Worm (Caenorhabditis elegans): ENCODE data around the gene C33D3.5.

ce11 chrX:10524483-10524948 is 33.4 kb downstream of the C33D3.5 start, which contains the start of the genes mboa-7 and git-1:
- no peak for TF ChIP-seq dao-5 (tag; optimal IDR thresholded peaks at IDR 0.05)
- no peak for TF ChIP-seq him-1 (tag; optimal IDR thresholded peaks at IDR 0.05)
- no peak for TF ChIP-seq W03F9.2 (tag; optimal IDR thresholded peaks at IDR 0.05)

Measured in whole organism, L4/young adult.